Worm (Caenorhabditis elegans) whole organism, dauer: ENCODE data around the gene F31F4.11.
A peak's percentile ranks its signal among the peaks of the same experiment; 100 is the strongest.

Source experiments
- unc-62 ChIP-seq: sonication (generic microtip); optimal IDR thresholded peaks from 2 replicates; lab custom pipeline; 2017; ENCODE audit warnings: missing biosample characterization, missing genetic modification reagents, missing genetic modification characterization

The F31F4.11 gene

ce11 chrV:631832-632231 lies 32.4 kb downstream of the F31F4.11 start:
- no peak for TF ChIP-seq unc-62

DNA sequence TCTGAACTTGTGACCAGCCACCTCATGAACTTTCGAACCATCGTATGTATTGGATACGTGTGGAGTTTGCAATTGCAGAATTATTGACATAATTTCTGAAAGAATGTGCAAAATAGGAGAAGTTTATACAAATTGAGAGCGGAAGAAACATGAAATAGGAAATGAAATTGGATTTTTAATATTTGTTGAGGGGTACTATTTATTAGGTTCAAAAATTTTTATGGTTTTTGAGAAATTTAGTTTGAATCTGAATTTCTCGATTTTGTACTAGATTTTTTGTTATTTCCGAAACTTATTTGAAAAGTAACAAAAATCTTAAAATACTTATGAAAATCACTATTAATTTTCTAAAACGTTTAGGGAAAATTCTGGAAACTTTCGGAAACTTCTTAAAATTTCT lies 35.7 kb downstream of the F31F4.11 start, which contains the start of gene F48G7.9:
F48G7.9 (minus strand) TSS at position 101 of the 400 bp plus-strand sequence.
- TF ChIP-seq unc-62, result no peak

- TF ChIP-seq unc-62, result no peak
These were observed 36.7 kb downstream of the F31F4.11 start, which contains the start of gene F48G7.8 for ce11 chrV:627585-627984. TSS of gene F48G7.8 (minus strand) at chrV:627685.

ce11 chrV:626321-626720 lies 37.9 kb downstream of the F31F4.11 start, which contains the start of gene F48G7.7:
TSS of gene F48G7.7 (minus strand) at chrV:626421.
- TF ChIP-seq unc-62, result no peak

DNA sequence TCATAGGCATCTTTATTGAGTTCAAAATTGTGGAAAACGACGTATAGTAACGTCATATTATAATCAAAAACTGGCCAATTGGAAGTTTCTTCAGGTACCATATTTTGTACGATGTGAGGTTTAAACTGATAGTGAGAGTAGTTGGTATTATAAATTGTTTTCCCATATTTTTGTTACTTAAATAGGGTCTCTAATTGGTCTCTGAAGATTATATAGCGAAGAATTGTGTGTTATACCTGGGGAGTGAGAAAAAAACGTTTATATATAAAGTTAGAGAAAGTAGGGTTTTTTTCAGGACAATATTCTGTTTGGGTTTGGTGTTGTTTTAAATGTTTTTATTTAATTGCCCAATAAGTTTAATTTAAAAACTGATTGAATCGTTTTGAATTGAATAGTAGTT lies 39.3 kb downstream of the F31F4.11 start, which contains the start of gene srt-17:
srt-17 (minus strand) TSS at position 101 of the 400 bp plus-strand sequence.
- no peak for TF ChIP-seq unc-62

- TF ChIP-seq unc-62, result no peak
These were observed 41.3 kb downstream of the F31F4.11 start, which contains the start of gene F48G7.5 for ce11 chrV:622902-623301. TSS of gene F48G7.5 (minus strand) at chrV:622935.

DNA sequence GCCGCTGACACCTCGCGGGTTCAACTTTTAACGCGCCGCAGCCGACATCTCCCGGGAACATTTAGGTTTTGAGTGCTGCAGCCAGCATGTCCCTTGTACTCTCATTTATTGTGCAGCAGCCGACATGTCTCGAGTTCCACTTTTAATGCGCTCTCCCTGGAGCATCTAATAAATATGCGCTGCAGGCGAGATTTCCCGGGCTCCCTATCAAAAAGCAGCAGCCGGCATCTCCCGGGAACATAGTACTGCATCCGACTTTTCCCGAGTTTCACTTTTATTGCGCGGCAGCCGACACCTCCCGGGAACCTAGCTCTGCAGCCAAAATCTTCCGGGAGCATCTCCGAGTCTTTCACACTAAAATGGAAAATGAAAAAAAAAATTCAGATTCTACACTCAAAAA lies 43.2 kb downstream of the F31F4.11 start:
- no peak for TF ChIP-seq unc-62

DNA sequence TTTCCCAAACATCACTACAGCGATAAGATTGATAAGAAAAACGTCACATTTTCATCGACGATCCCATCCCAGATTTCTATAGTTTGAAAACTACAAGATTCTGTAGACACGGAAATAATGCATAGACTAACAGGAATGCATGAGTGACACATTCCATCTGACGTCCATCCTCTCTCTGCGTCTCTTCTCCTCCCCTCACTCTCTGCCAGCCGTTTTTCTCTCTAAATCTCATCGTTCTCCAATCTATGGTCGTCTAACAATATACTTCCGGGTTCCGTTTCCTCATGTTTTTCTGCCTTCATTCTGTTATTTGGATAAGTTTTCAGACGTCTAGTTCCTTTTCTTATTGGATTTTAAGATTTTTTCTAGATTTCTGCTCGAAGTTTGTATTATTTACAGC lies 45.2 kb downstream of the F31F4.11 start, which contains the start of gene F48G7.4:
F48G7.4 (plus strand) TSS at position 400 of the 400 bp plus-strand sequence.
- TF ChIP-seq unc-62, result peak; percentile 31

DNA sequence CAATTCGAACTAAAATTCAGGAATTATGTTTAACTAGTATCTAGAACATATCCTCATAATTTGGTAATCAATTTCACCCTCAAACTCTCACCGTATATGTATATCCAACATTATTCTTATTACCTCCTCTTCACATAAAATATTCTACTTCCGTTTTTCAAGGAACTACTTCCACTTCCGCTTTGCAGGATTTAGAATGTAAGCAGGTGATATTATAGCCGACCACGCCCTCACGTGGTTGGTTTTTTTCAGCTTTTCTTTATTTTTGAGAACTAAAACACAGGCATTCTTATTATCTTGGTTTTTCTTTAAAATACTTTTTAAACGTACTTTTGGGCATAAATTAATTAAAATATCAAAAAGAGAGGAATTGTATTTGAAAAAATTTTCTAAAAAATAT lies 46.3 kb downstream of the F31F4.11 start:
- TF ChIP-seq unc-62, result no peak

DNA sequence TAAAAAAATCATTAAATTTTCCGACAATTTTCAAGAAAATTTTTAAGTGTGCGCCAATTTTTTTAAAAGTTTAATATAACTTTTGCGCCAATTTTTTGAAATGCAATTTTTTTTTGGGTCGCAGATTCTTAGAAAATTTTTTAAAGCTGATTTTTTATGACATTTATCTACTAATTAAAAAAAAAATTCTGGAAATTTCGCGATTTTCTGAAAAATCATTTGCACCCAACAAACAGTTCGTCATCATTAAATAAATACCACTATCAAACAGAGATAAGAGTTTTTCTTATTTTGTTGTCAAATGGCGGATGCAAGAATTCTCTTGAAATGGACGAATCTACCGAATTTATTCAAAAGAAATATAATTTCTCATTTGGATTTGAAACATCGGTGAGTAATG lies 49.0 kb downstream of the F31F4.11 start, which contains the start of gene F48G7.13:
F48G7.13 (plus strand) TSS at position 301 of the 400 bp plus-strand sequence.
- no peak for TF ChIP-seq unc-62
